Worm (Caenorhabditis elegans): ENCODE data around the gene C33G3.6.

The C33G3.6 gene

DNA sequence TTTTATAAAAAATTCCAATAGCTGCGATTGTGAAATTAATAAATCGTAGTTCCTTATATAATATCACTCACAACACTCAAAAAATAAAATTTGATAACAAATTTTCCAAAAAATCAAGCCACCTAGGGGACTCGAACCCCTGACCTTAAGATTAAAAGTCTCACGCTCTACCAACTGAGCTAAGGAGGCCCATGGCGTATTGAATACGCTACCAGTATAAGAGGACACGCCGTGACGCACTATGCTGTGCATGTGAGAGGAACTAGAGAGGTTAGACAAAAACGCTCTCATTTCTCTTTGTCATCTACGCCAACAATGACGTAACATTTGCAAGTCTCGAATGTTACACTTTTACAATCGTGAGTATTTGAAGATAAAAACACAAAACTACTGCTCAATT is 20.3 kb downstream of the C33G3.6 start (continued):
- TF ChIP-seq nfya-1 (tag; optimal IDR thresholded peaks at IDR 0.05; ENCODE audit: borderline replicate concordance, insufficient read depth) (no peak), Y53F4B.3 (GFP tag; IDR thresholded peaks at IDR 0.05) (peak; percentile 66; the same call in 1 of the 2 replicates), madf-6 (GFP tag; IDR thresholded peaks at IDR 0.05) (no peak; the same call in 1 of the 2 replicates), hmg-20 (GFP tag; IDR thresholded peaks at IDR 0.05) (peak; percentile 80), nhr-179 (tag; optimal IDR thresholded peaks at IDR 0.05) (peak; percentile 41), unc-62 (GFP tag; optimal IDR thresholded peaks at IDR 0.05) (no peak), mcd-1 (GFP tag; IDR thresholded peaks at IDR 0.05) (no peak; the same call in none of the 2 replicates), ztf-28 (GFP tag; IDR thresholded peaks at IDR 0.05) (peak; percentile 84), ceh-91 (GFP tag; IDR thresholded peaks at IDR 0.05) (no peak), ccch-3 (GFP tag; optimal IDR thresholded peaks at IDR 0.05) (peak; percentile 65), ets-4 (GFP tag; optimal IDR thresholded peaks at IDR 0.05) (peak; percentile 36), nfyb-1 (GFP tag; IDR thresholded peaks at IDR 0.05) (peak; percentile 93), F57C9.4 (tag; optimal IDR thresholded peaks at IDR 0.05) (peak; percentile 23), F52B5.7 (tag; optimal IDR thresholded peaks at IDR 0.05) (peak; percentile 95), ceh-58 (GFP tag; IDR thresholded peaks at IDR 0.05) (peak; percentile 94; the same call in 1 of the 2 replicates), unc-130 (GFP tag; optimal IDR thresholded peaks at IDR 0.05) (peak; percentile 51), lin-40 (tag; optimal IDR thresholded peaks at IDR 0.05) (peak; percentile 91), him-1 (tag; optimal IDR thresholded peaks at IDR 0.05) (peak; percentile 86), B0261.1 (tag; optimal IDR thresholded peaks at IDR 0.05) (peak; percentile 99), sptf-2 (GFP tag; optimal IDR thresholded peaks at IDR 0.05) (peak; percentile 25), ztf-3 (GFP tag; optimal IDR thresholded peaks at IDR 0.05) (peak; percentile 61), ZK185.1 (tag; optimal IDR thresholded peaks at IDR 0.05; ENCODE audit: poor library complexity, severe bottlenecking) (peak; percentile 93), nhr-27 (tag; optimal IDR thresholded peaks at IDR 0.05) (peak; percentile 91), ztf-25 (GFP tag; IDR thresholded peaks at IDR 0.05) (peak; percentile 98), nhr-80 (tag; optimal IDR thresholded peaks at IDR 0.05) (peak; percentile 71), nhr-120 (GFP tag; IDR thresholded peaks at IDR 0.05) (no peak), zfh-2 (GFP tag; conservative IDR thresholded peaks at IDR 0.05) (no peak), zim-3 (tag; optimal IDR thresholded peaks at IDR 0.05) (peak; percentile 88), aptf-2 (GFP tag; conservative IDR thresholded peaks at IDR 0.05) (0 out of 2 replicates have a peak, but pooled peaks have one; percentile 41), madf-3 (GFP tag; IDR thresholded peaks at IDR 0.05) (peak; percentile 78; the same call in 1 of the 2 replicates), aptf-3 (GFP tag; IDR thresholded peaks at IDR 0.05) (peak; percentile 95), Y56A3A.18 (GFP tag; IDR thresholded peaks at IDR 0.05) (peak; percentile 81; the same call in 1 of the 2 replicates), Y79H2A.3 (GFP tag; conservative IDR thresholded peaks at IDR 0.05) (peak; percentile 89), ceh-79 (tag; optimal IDR thresholded peaks at IDR 0.05) (peak; percentile 85), cebp-1 (GFP tag; IDR thresholded peaks at IDR 0.05) (peak; percentile 77), cebp-1 (tag; optimal IDR thresholded peaks at IDR 0.05) (peak; percentile 90), egl-18 (GFP tag; IDR thresholded peaks at IDR 0.05) (peak; percentile 84), lsl-1 (GFP tag; optimal IDR thresholded peaks at IDR 0.05) (peak; percentile 41), Y95B8A.8 (GFP tag; IDR thresholded peaks at IDR 0.05) (peak; percentile 74; the same call in 1 of the 2 replicates), F23B12.7 (tag; optimal IDR thresholded peaks at IDR 0.05; ENCODE audit: insufficient read depth) (peak; percentile 87), F49E8.2 (tag; optimal IDR thresholded peaks at IDR 0.05; ENCODE audit: insufficient read depth) (peak; percentile 30), F57A8.1 (GFP tag; optimal IDR thresholded peaks at IDR 0.05) (peak; percentile 38), sea-2 (GFP tag; IDR thresholded peaks at IDR 0.05) (0 out of 2 replicates have a peak, but pooled peaks have one; percentile 57), Y53G8AR.9 (GFP tag; conservative IDR thresholded peaks at IDR 0.05) (peak; percentile 79), pha-4 (tag; optimal IDR thresholded peaks at IDR 0.05) (no peak), bed-1 (GFP tag; IDR thresholded peaks at IDR 0.05) (0 out of 2 replicates have a peak, but pooled peaks have one; percentile 53), gei-17 (GFP tag; optimal IDR thresholded peaks at IDR 0.05) (peak; percentile 75), ztf-26 (tag; optimal IDR thresholded peaks at IDR 0.05) (peak; percentile 84)
